Fruit fly (Drosophila melanogaster): ENCODE data around the gene CG46280.

Gene CG46280

dm6 chr3R:13032975-13033445, 2.6 kb upstream of the CG46280 start (continued):
- TF ChIP-seq CG5180 (GFP tag; optimal IDR thresholded peaks at IDR 0.05) (no peak), zf30C (GFP tag; optimal IDR thresholded peaks at IDR 0.05) (no peak), Sox100B (GFP tag; optimal IDR thresholded peaks at IDR 0.05) (no peak), CG6175 (GFP tag; IDR thresholded peaks at IDR 0.05) (no peak), YL-1 (GFP tag; optimal IDR thresholded peaks at IDR 0.05) (peak; percentile 16), CG15696 (tag; optimal IDR thresholded peaks at IDR 0.05) (peak; percentile 39), abd-A (tag; optimal IDR thresholded peaks at IDR 0.05) (no peak), CG31441 (GFP tag; IDR thresholded peaks at IDR 0.05) (no peak; the same call in 1 of the 2 replicates), sens-2 (GFP tag; IDR thresholded peaks at IDR 0.05) (no peak), en (GFP tag; optimal IDR thresholded peaks at IDR 0.05) (no peak), Aef1 (GFP tag; IDR thresholded peaks at IDR 0.05) (no peak), D19A (tag; optimal IDR thresholded peaks at IDR 0.05) (no peak), lilli (GFP tag; optimal IDR thresholded peaks at IDR 0.05) (no peak), sc (optimal IDR thresholded peaks at IDR 0.05) (no peak), sc (GFP tag; optimal IDR thresholded peaks at IDR 0.05) (no peak), CG4617 (GFP tag; optimal IDR thresholded peaks at IDR 0.05; ENCODE audit: borderline replicate concordance) (no peak), HLHmδ (GFP tag; optimal IDR thresholded peaks at IDR 0.05) (peak; percentile 25), CG9797 (GFP tag; optimal IDR thresholded peaks at IDR 0.05) (peak; percentile 5), chinmo (GFP tag; IDR thresholded peaks at IDR 0.05; ENCODE audit: partially characterized antibody) (no peak), wek (GFP tag; optimal IDR thresholded peaks at IDR 0.05) (peak; percentile 63), CG18011 (GFP tag; optimal IDR thresholded peaks at IDR 0.05) (no peak), E2f1 (GFP tag; IDR thresholded peaks at IDR 0.05) (no peak), CG7357 (GFP tag; IDR thresholded peaks at IDR 0.05) (no peak), CG12299 (tag; optimal IDR thresholded peaks at IDR 0.05) (no peak), odd (GFP tag; optimal IDR thresholded peaks at IDR 0.05) (peak; percentile 51), Sry-δ (GFP tag; optimal IDR thresholded peaks at IDR 0.05) (peak; percentile 1), C15 (GFP tag; IDR thresholded peaks at IDR 0.05) (no peak), Lhr (GFP tag; optimal IDR thresholded peaks at IDR 0.05) (peak; percentile 12), CG7928 (GFP tag; optimal IDR thresholded peaks at IDR 0.05) (peak; percentile 79), CG4424 (GFP tag; optimal IDR thresholded peaks at IDR 0.05) (no peak), CkIIα-i1 (GFP tag; IDR thresholded peaks at IDR 0.05) (no peak), sob (GFP tag; IDR thresholded peaks at IDR 0.05) (peak; percentile 51; the same call in 1 of the 2 replicates), dmrt11E (tag; optimal IDR thresholded peaks at IDR 0.05) (peak; percentile 20), dan (GFP tag; IDR thresholded peaks at IDR 0.05) (no peak), BtbVII (GFP tag; optimal IDR thresholded peaks at IDR 0.05) (peak; percentile 36), Hey (tag; optimal IDR thresholded peaks at IDR 0.05) (no peak), Fer2 (tag; optimal IDR thresholded peaks at IDR 0.05) (peak; percentile 12), CG4360 (GFP tag; IDR thresholded peaks at IDR 0.05) (no peak), CG8944 (GFP tag; optimal IDR thresholded peaks at IDR 0.05) (no peak), Mad (GFP tag; optimal IDR thresholded peaks at IDR 0.05) (no peak), Opbp (GFP tag; IDR thresholded peaks at IDR 0.05; ENCODE audit: partially characterized antibody) (no peak), CG9932 (GFP tag; IDR thresholded peaks at IDR 0.05) (no peak), CG11723 (GFP tag; optimal IDR thresholded peaks at IDR 0.05) (no peak), gro (GFP tag; optimal IDR thresholded peaks at IDR 0.05) (no peak), shn (GFP tag; optimal IDR thresholded peaks at IDR 0.05) (no peak), ERR (GFP tag; optimal IDR thresholded peaks at IDR 0.05) (no peak), Bteb2 (GFP tag; optimal IDR thresholded peaks at IDR 0.05) (no peak), CG32767 (GFP tag; IDR thresholded peaks at IDR 0.05) (no peak), cg (GFP tag; optimal IDR thresholded peaks at IDR 0.05) (no peak), CG11695 (GFP tag; IDR thresholded peaks at IDR 0.05) (no peak), CG15011 (GFP tag; optimal IDR thresholded peaks at IDR 0.05) (no peak), B-H1 (GFP tag; IDR thresholded peaks at IDR 0.05) (no peak)

Measured in whole organism, embryonic.